Fruit fly (Drosophila melanogaster): ENCODE results near the gene CG43844.

- TF ChIP-seq CG10669 (GFP tag; optimal IDR thresholded peaks at IDR 0.05), result no peak
- TF ChIP-seq Hr4 (GFP tag; optimal IDR thresholded peaks at IDR 0.05), result no peak
- TF ChIP-seq topi (GFP tag; optimal IDR thresholded peaks at IDR 0.05), result no peak
- TF ChIP-seq svp (GFP tag), result no peak
- no peak for TF ChIP-seq lz (GFP tag; optimal IDR thresholded peaks at IDR 0.05)
These were observed 44.2 kb upstream of the CG43844 start, which contains the start of gene Gr93c for dm6 chr3R:21845165-21845564.

All from whole organism, prepupa.